Fruit fly (Drosophila melanogaster): ENCODE data around the gene CG10232.

DNA sequence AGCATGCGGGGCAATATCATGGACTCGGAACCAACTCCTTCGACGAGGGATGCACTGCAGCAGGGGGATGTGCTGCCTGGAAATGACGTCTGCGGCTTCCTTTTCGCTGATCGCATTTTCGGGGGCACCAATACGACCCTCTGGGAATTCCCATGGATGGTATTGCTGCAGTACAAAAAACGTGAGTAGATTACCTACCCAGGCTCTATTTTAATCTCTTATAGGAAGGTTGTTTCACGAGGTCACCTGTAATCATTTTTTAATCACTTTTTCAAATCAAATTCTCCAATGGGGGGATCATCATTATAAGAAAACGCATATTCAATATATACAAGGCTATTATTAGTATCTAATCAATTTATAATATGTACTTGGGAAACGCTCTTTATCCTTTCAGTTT, 34.5 kb downstream of the CG10232 start:
- no peak for TF ChIP-seq CG8478 (optimal IDR thresholded peaks at IDR 0.05)
- TF ChIP-seq psq (optimal IDR thresholded peaks at IDR 0.05): no peak
- TF ChIP-seq usp (GFP tag; optimal IDR thresholded peaks at IDR 0.05): no peak
- no peak for TF ChIP-seq EcR (GFP tag; optimal IDR thresholded peaks at IDR 0.05)
- no peak for TF ChIP-seq Dll (optimal IDR thresholded peaks at IDR 0.05)
- no peak for TF ChIP-seq pan (optimal IDR thresholded peaks at IDR 0.05)

Data from whole organism.